Fruit fly (Drosophila melanogaster) whole organism, embryonic: Measurements from ENCODE around the gene NetB.

Experiments
- Atf6 ChIP-seq: fragments of 200-800 bp; sonication (Bioruptor generic); IDR thresholded peaks from 2 replicates; pipeline ENCODE4 v1.3.6; 2022; ENCODE audit warnings: missing biosample characterization, missing genetic modification characterization
- Blimp-1 ChIP-seq: fragments of 200-800 bp; sonication (Bioruptor generic); optimal IDR thresholded peaks from 3 replicates; lab custom pipeline; 2018; ENCODE audit warnings: missing biosample characterization, missing genetic modification characterization, mild to moderate bottlenecking, moderate library complexity, missing genetic modification reagents
- CG10565 ChIP-seq: fragments of 200-800 bp; sonication (Bioruptor generic); optimal IDR thresholded peaks from 3 replicates; lab custom pipeline; 2016; ENCODE audit warnings: missing biosample characterization, mild to moderate bottlenecking, missing genetic modification characterization
- CG11504 ChIP-seq: fragments of 200-800 bp; sonication (Bioruptor generic); optimal IDR thresholded peaks from 3 replicates; lab custom pipeline; 2019; ENCODE audit warnings: missing biosample characterization, mild to moderate bottlenecking, missing genetic modification characterization, moderate library complexity
- CG12391 ChIP-seq: fragments of 200-800 bp; sonication (Bioruptor generic); optimal IDR thresholded peaks from 3 replicates; lab custom pipeline; 2018; ENCODE audit warnings: missing biosample characterization, mild to moderate bottlenecking, missing genetic modification characterization, moderate library complexity
- CG12744 ChIP-seq: fragments of 200-800 bp; sonication (Bioruptor generic); optimal IDR thresholded peaks from 2 replicates; lab custom pipeline; 2016; ENCODE audit warnings: missing biosample characterization, missing genetic modification characterization
- CG14710 ChIP-seq: fragments of 200-800 bp; sonication (Bioruptor generic); optimal IDR thresholded peaks from 3 replicates; lab custom pipeline; 2019; ENCODE audit warnings: missing biosample characterization, mild to moderate bottlenecking, missing genetic modification characterization, moderate library complexity
- CG1603 ChIP-seq: fragments of 200-800 bp; sonication (Bioruptor generic); optimal IDR thresholded peaks from 2 replicates; lab custom pipeline; 2019; ENCODE audit warnings: missing biosample characterization, mild to moderate bottlenecking, missing genetic modification characterization, moderate library complexity
- CG17359 ChIP-seq: fragments of 200-800 bp; sonication (Bioruptor generic); optimal IDR thresholded peaks from 3 replicates; lab custom pipeline; 2018; ENCODE audit warnings: missing biosample characterization, mild to moderate bottlenecking, missing genetic modification characterization, moderate library complexity
- CG17385 ChIP-seq: fragments of 200-800 bp; sonication (Bioruptor generic); optimal IDR thresholded peaks from 3 replicates; lab custom pipeline; 2018; ENCODE audit warnings: missing biosample characterization, mild to moderate bottlenecking, missing genetic modification characterization
- CG17568 ChIP-seq: fragments of 200-800 bp; sonication (Bioruptor generic); optimal IDR thresholded peaks from 2 replicates; lab custom pipeline; 2018; ENCODE audit warnings: missing biosample characterization, mild to moderate bottlenecking, missing genetic modification characterization, moderate library complexity
- CG18262 ChIP-seq: fragments of 200-800 bp; optimal IDR thresholded peaks from 3 replicates; lab custom pipeline; 2019; ENCODE audit warnings: missing biosample characterization, mild to moderate bottlenecking, missing genetic modification characterization, moderate library complexity
- CG18599 ChIP-seq: fragments of 200-800 bp; sonication (Bioruptor generic); optimal IDR thresholded peaks from 3 replicates; lab custom pipeline; 2017; ENCODE audit warnings: missing biosample characterization, missing genetic modification characterization, mild to moderate bottlenecking, moderate library complexity, missing genetic modification reagents
- CG2712 ChIP-seq: fragments of 200-800 bp; optimal IDR thresholded peaks from 3 replicates; lab custom pipeline; 2019; ENCODE audit warnings: missing biosample characterization, mild to moderate bottlenecking, missing genetic modification characterization, moderate library complexity
- CG30403 ChIP-seq: fragments of 200-800 bp; sonication (Bioruptor generic); optimal IDR thresholded peaks from 3 replicates; lab custom pipeline; 2016; ENCODE audit warnings: missing biosample characterization, missing genetic modification characterization
- CG4424 ChIP-seq: fragments of 200-800 bp; sonication (Bioruptor generic); optimal IDR thresholded peaks from 3 replicates; lab custom pipeline; 2016; ENCODE audit warnings: missing biosample characterization, missing genetic modification characterization
- CG5180 ChIP-seq: fragments of 200-800 bp; sonication (Bioruptor generic); optimal IDR thresholded peaks from 3 replicates; lab custom pipeline; 2017; ENCODE audit warnings: missing biosample characterization, missing genetic modification characterization, mild to moderate bottlenecking, moderate library complexity, missing genetic modification reagents
- CG7556 ChIP-seq: fragments of 200-800 bp; sonication (Bioruptor generic); optimal IDR thresholded peaks from 2 replicates; lab custom pipeline; 2017; ENCODE audit warnings: missing biosample characterization, mild to moderate bottlenecking, missing genetic modification characterization
- CG8388 ChIP-seq: fragments of 200-800 bp; sonication (Bioruptor generic); optimal IDR thresholded peaks from 2 replicates; lab custom pipeline; 2019; ENCODE audit warnings: missing biosample characterization, mild to moderate bottlenecking, missing genetic modification characterization, moderate library complexity
- CG9727 ChIP-seq: fragments of 200-800 bp; sonication (Bioruptor generic); optimal IDR thresholded peaks from 3 replicates; lab custom pipeline; 2017; ENCODE audit warnings: missing biosample characterization, mild to moderate bottlenecking, missing genetic modification characterization
- CG9876 ChIP-seq: fragments of 200-800 bp; sonication (Bioruptor generic); optimal IDR thresholded peaks from 2 replicates; lab custom pipeline; 2016; ENCODE audit warnings: missing biosample characterization, missing genetic modification characterization
- Deaf1 ChIP-seq: fragments of 200-800 bp; optimal IDR thresholded peaks from 3 replicates; lab custom pipeline; 2019; ENCODE audit warnings: missing biosample characterization, mild to moderate bottlenecking, missing genetic modification characterization, moderate library complexity
- Dp ChIP-seq: fragments of 200-800 bp; sonication (Bioruptor generic); optimal IDR thresholded peaks from 2 replicates; lab custom pipeline; 2018; ENCODE audit warnings: missing biosample characterization, mild to moderate bottlenecking, missing genetic modification characterization, moderate library complexity
- Dref ChIP-seq: fragments of 200-800 bp; sonication (Bioruptor generic); IDR thresholded peaks from 2 replicates; pipeline ENCODE4 v1.3.6; 2022; ENCODE audit warnings: missing biosample characterization, missing genetic modification characterization
- Eip74EF ChIP-seq, 2 experiments: fragments of 200-800 bp in 1 of 2; fragments of >200 bp in 1 of 2; sonication (Bioruptor generic) in 1 of 2; optimal IDR thresholded peaks; 2 replicates each; lab custom pipeline; 2017 to 2019; ENCODE audit warnings: missing biosample characterization in 2 of 2, missing genetic modification characterization in 2 of 2, mild to moderate bottlenecking in 1 of 2, moderate library complexity in 1 of 2
- HHEX ChIP-seq: fragments of 200-800 bp; sonication (Bioruptor generic); optimal IDR thresholded peaks from 3 replicates; lab custom pipeline; 2017; ENCODE audit warnings: missing biosample characterization, mild to moderate bottlenecking, missing genetic modification characterization, missing genetic modification reagents
- Hr51 ChIP-seq, 2 experiments: fragments of 200-800 bp; sonication (Bioruptor generic); optimal IDR thresholded peaks; 2 replicates in 1 of 2; 3 replicates in 1 of 2; lab custom pipeline; 2016 to 2018; ENCODE audit warnings: missing biosample characterization in 2 of 2, missing genetic modification characterization in 2 of 2, mild to moderate bottlenecking in 1 of 2, moderate library complexity in 1 of 2
- Oli ChIP-seq: fragments of 200-800 bp; sonication (Bioruptor generic); optimal IDR thresholded peaks from 2 replicates; lab custom pipeline; 2018; ENCODE audit warnings: missing biosample characterization, mild to moderate bottlenecking, missing genetic modification characterization, moderate library complexity
- Sox100B ChIP-seq: fragments of 200-800 bp; sonication (Bioruptor generic); optimal IDR thresholded peaks from 3 replicates; lab custom pipeline; 2018; ENCODE audit warnings: missing biosample characterization, mild to moderate bottlenecking, missing genetic modification characterization
- Xbp1 ChIP-seq: fragments of 200-800 bp; sonication (Bioruptor generic); optimal IDR thresholded peaks from 3 replicates; lab custom pipeline; 2016; ENCODE audit warnings: missing biosample characterization, mild to moderate bottlenecking, missing genetic modification characterization
- bcd ChIP-seq: fragments of 200-800 bp; sonication (Bioruptor generic); optimal IDR thresholded peaks from 2 replicates; lab custom pipeline; 2017; ENCODE audit warnings: missing biosample characterization, mild to moderate bottlenecking, missing genetic modification characterization
- dmrt99B ChIP-seq: fragments of 200-800 bp; sonication (Bioruptor generic); optimal IDR thresholded peaks from 2 replicates; lab custom pipeline; 2018; ENCODE audit warnings: missing biosample characterization, mild to moderate bottlenecking, missing genetic modification characterization, moderate library complexity
- fd102C ChIP-seq: fragments of 200-800 bp; sonication (Bioruptor generic); optimal IDR thresholded peaks from 2 replicates; lab custom pipeline; 2018; ENCODE audit warnings: missing biosample characterization, mild to moderate bottlenecking, missing genetic modification characterization, moderate library complexity
- fd96Cb ChIP-seq: fragments of 200-800 bp; sonication (Bioruptor generic); optimal IDR thresholded peaks from 2 replicates; lab custom pipeline; 2018; ENCODE audit warnings: missing biosample characterization, mild to moderate bottlenecking, missing genetic modification characterization, moderate library complexity
- gt ChIP-seq: fragments of 200-800 bp; sonication (Bioruptor generic); IDR thresholded peaks from 2 replicates; pipeline ENCODE4 v1.3.6; 2022; ENCODE audit warnings: missing biosample characterization, missing genetic modification characterization
- hth ChIP-seq: fragments of >200 bp; optimal IDR thresholded peaks from 2 replicates; lab custom pipeline; 2017; ENCODE audit warnings: inconsistent platforms
- ind ChIP-seq: fragments of 200-800 bp; sonication (Bioruptor generic); optimal IDR thresholded peaks from 3 replicates; lab custom pipeline; 2016; ENCODE audit warnings: missing biosample characterization, missing genetic modification characterization
- inv ChIP-seq: fragments of 200-800 bp; sonication (Bioruptor generic); IDR thresholded peaks from 2 replicates; pipeline ENCODE4 v1.3.6; 2022; ENCODE audit warnings: missing biosample characterization, missing genetic modification characterization; ENCODE audit not compliant: partially characterized antibody
- lilli ChIP-seq: fragments of 200-800 bp; sonication (Bioruptor generic); optimal IDR thresholded peaks from 3 replicates; lab custom pipeline; 2016; ENCODE audit warnings: missing biosample characterization, missing genetic modification characterization
- lmd ChIP-seq: fragments of 200-800 bp; sonication (Bioruptor generic); IDR thresholded peaks from 2 replicates; pipeline ENCODE4 v1.3.6; 2022; ENCODE audit warnings: missing biosample characterization, missing genetic modification characterization
- lola ChIP-seq, 3 experiments: fragments of >200 bp in 2 of 3; fragments of 200-800 bp in 1 of 3; sonication (Bioruptor generic) in 1 of 3; optimal IDR thresholded peaks; 2 replicates each; lab custom pipeline; 2017 to 2019; ENCODE audit warnings: missing biosample characterization in 3 of 3, missing genetic modification characterization in 3 of 3, mild to moderate bottlenecking in 1 of 3, moderate library complexity in 1 of 3
- org-1 ChIP-seq: fragments of 200-800 bp; sonication (Bioruptor generic); optimal IDR thresholded peaks from 2 replicates; lab custom pipeline; 2017; ENCODE audit warnings: missing biosample characterization, missing genetic modification characterization
- pfk ChIP-seq: fragments of 200-800 bp; sonication (Bioruptor generic); optimal IDR thresholded peaks from 2 replicates; lab custom pipeline; 2018; ENCODE audit warnings: missing biosample characterization, mild to moderate bottlenecking, missing genetic modification characterization, moderate library complexity
- pho ChIP-seq: fragments of 200-800 bp; sonication (Bioruptor generic); optimal IDR thresholded peaks from 2 replicates; lab custom pipeline; 2016; ENCODE audit warnings: missing biosample characterization, missing genetic modification characterization
- phol ChIP-seq: fragments of 200-800 bp; sonication (Bioruptor generic); optimal IDR thresholded peaks from 3 replicates; lab custom pipeline; 2018; ENCODE audit warnings: missing biosample characterization, mild to moderate bottlenecking, missing genetic modification characterization, moderate library complexity
- psq ChIP-seq: fragments of 200-800 bp; sonication (Bioruptor generic); optimal IDR thresholded peaks from 2 replicates; lab custom pipeline; 2017; ENCODE audit warnings: missing biosample characterization, missing genetic modification characterization
- slbo ChIP-seq: fragments of 200-800 bp; sonication (Bioruptor generic); IDR thresholded peaks from 2 replicates; pipeline ENCODE4 v1.3.6; 2022; ENCODE audit warnings: missing biosample characterization, missing genetic modification characterization
- tin ChIP-seq: fragments of 200-800 bp; sonication (Bioruptor generic); optimal IDR thresholded peaks from 3 replicates; lab custom pipeline; 2016; ENCODE audit warnings: missing biosample characterization, missing genetic modification characterization
- tio ChIP-seq: fragments of 200-800 bp; sonication (Bioruptor generic); optimal IDR thresholded peaks from 2 replicates; lab custom pipeline; 2017; ENCODE audit warnings: missing biosample characterization, missing genetic modification characterization, inconsistent platforms

NetB gene

dm6 chrX:14669233-14669632 is 79.9 kb downstream of the NetB start (continued):
- TF ChIP-seq slbo (GFP tag; lab: Robert Waterston, UW) = no peak
- TF ChIP-seq tio (GFP tag; lab: Kevin White, UChicago) = peak; percentile 12
- TF ChIP-seq CG12391 (tag; lab: Kevin White, UChicago) = peak; percentile 37
- TF ChIP-seq lilli (GFP tag; lab: Kevin White, UChicago) = no peak
- TF ChIP-seq CG4424 (GFP tag; lab: Kevin White, UChicago) = peak; percentile 34
- peak; percentile 63 for TF ChIP-seq phol
- TF ChIP-seq lmd (GFP tag; lab: Robert Waterston, UW) = peak; percentile 17; the same call in 1 of the 2 replicates
- peak; percentile 6 for TF ChIP-seq tin (GFP tag; lab: Kevin White, UChicago)
- TF ChIP-seq inv (GFP tag; lab: Robert Waterston, UW) = no peak
- no peak for TF ChIP-seq CG17568 (GFP tag; lab: Kevin White, UChicago)
- TF ChIP-seq fd96Cb (tag; lab: Kevin White, UChicago) = peak; percentile 55
- no peak for TF ChIP-seq lola (GFP tag; optimal IDR thresholded peaks at IDR 0.05; lab: Kevin White, UChicago)
- peak; percentile 24 for TF ChIP-seq CG14710 (tag; lab: Kevin White, UChicago)
- TF ChIP-seq Dref (GFP tag; lab: Robert Waterston, UW) = no peak
- no peak for TF ChIP-seq CG5180 (GFP tag; lab: Kevin White, UChicago)
- TF ChIP-seq dmrt99B (tag; lab: Kevin White, UChicago) = peak; percentile 61
- no peak for TF ChIP-seq Atf6 (GFP tag; lab: Robert Waterston, UW)
- peak; percentile 46 for TF ChIP-seq Oli (tag; lab: Kevin White, UChicago)
- peak; percentile 63 for TF ChIP-seq CG11504
- TF ChIP-seq CG30403 (GFP tag; lab: Kevin White, UChicago) = peak; percentile 48
- no peak for TF ChIP-seq CG12744
- peak; percentile 20 for TF ChIP-seq HHEX
- peak; percentile 11 for TF ChIP-seq CG17385 (GFP tag; lab: Kevin White, UChicago)
- peak; percentile 59 for TF ChIP-seq Blimp-1 (GFP tag; lab: Kevin White, UChicago)
- TF ChIP-seq bcd (GFP tag; lab: Kevin White, UChicago) = peak; percentile 28
- TF ChIP-seq Xbp1 (GFP tag; lab: Kevin White, UChicago) = peak; percentile 38
- peak; percentile 50 for TF ChIP-seq CG18262 (tag; lab: Kevin White, UChicago)
- peak; percentile 50 for TF ChIP-seq CG7556 (GFP tag; lab: Kevin White, UChicago)
- peak; percentile 13 for TF ChIP-seq CG18599 (GFP tag; lab: Kevin White, UChicago)
- no peak for TF ChIP-seq psq (GFP tag; lab: Kevin White, UChicago)
- TF ChIP-seq CG8388 (GFP tag; lab: Kevin White, UChicago) = peak; percentile 25
- no peak for TF ChIP-seq CG9876
- TF ChIP-seq hth (lab: Kevin White, UChicago) = no peak
- TF ChIP-seq Deaf1 (tag; lab: Kevin White, UChicago) = no peak
- no peak for TF ChIP-seq pfk (GFP tag; lab: Kevin White, UChicago)
- peak in 1 of 2 experiments; percentile 39 for TF ChIP-seq Hr51 (GFP tag; optimal IDR thresholded peaks at IDR 0.05; lab: Kevin White, UChicago)
- peak; percentile 12 for TF ChIP-seq org-1 (GFP tag; lab: Kevin White, UChicago)
- peak; percentile 54 for TF ChIP-seq CG2712 (tag; lab: Kevin White, UChicago)
- TF ChIP-seq Sox100B (GFP tag; lab: Kevin White, UChicago) = peak; percentile 43
- TF ChIP-seq fd102C (GFP tag; lab: Kevin White, UChicago) = no peak
- no peak for TF ChIP-seq gt (GFP tag; lab: Robert Waterston, UW)
- no peak for TF ChIP-seq Dp
- no peak for TF ChIP-seq Eip74EF (GFP tag; optimal IDR thresholded peaks at IDR 0.05; lab: Kevin White, UChicago)
- TF ChIP-seq CG10565 = no peak
- peak; percentile 43 for TF ChIP-seq CG17359 (tag; lab: Kevin White, UChicago)
- peak; percentile 41 for TF ChIP-seq CG1603 (tag; lab: Kevin White, UChicago)
- peak; percentile 33 for TF ChIP-seq CG9727
- TF ChIP-seq pho (GFP tag; lab: Kevin White, UChicago) = no peak
- TF ChIP-seq ind = peak; percentile 28
